Worm (Caenorhabditis elegans) whole organism, young adult: Measurements from ENCODE around the gene R03G8.3.

Source experiments
- F52B5.7 ChIP-seq: sonication (generic microtip); optimal IDR thresholded peaks from 2 replicates; lab custom pipeline; 2016; ENCODE audit warnings: mild to moderate bottlenecking, missing genetic modification characterization, missing compliant biosample characterization
- ama-1 ChIP-seq, 3 experiments: fragments of 150-350 bp in 1 of 3; sonication (generic microtip) in 2 of 3; optimal IDR thresholded peaks; 2 replicates each; lab custom pipeline; 2014 to 2018; ENCODE audit warnings: missing biosample characterization in 2 of 3, missing genetic modification characterization in 2 of 3, missing genetic modification reagents in 2 of 3
- egl-18 ChIP-seq: fragments of 200-800 bp; sonication (Bioruptor generic); IDR thresholded peaks from 2 replicates; pipeline ENCODE4 v1.3.6; 2022; ENCODE audit warnings: missing genetic modification reagents, missing genetic modification characterization, missing compliant biosample characterization
- egl-44 ChIP-seq: fragments of 200-800 bp; sonication (Bioruptor generic); IDR thresholded peaks from 2 replicates; pipeline ENCODE4 v1.3.6; 2022; ENCODE audit warnings: missing genetic modification reagents, missing genetic modification characterization, missing compliant biosample characterization
- hlh-26 ChIP-seq: fragments of 200-800 bp; sonication (Bioruptor generic); conservative IDR thresholded peaks from 2 replicates; pipeline ENCODE4 v1.3.6; 2022; ENCODE audit warnings: missing genetic modification reagents, missing genetic modification characterization, missing compliant biosample characterization
- lsy-27 ChIP-seq: sonication (generic microtip); optimal IDR thresholded peaks from 2 replicates; lab custom pipeline; 2017; ENCODE audit warnings: missing genetic modification characterization, mild to moderate bottlenecking, missing compliant biosample characterization, antibody characterized with exemption, missing genotype, borderline replicate concordance; ENCODE audit not compliant: insufficient read depth
- unc-62 ChIP-seq: fragments of 150-350 bp; optimal IDR thresholded peaks from 2 replicates; lab custom pipeline; 2014; ENCODE audit warnings: missing biosample characterization, missing genetic modification reagents, missing genetic modification characterization

- TF ChIP-seq F52B5.7 (tag; lab: Kevin White, UChicago) (no peak), lsy-27 (tag; lab: Kevin White, UChicago) (no peak), ama-1 (optimal IDR thresholded peaks at IDR 0.05; lab: Kevin White, UChicago) (no peak), ama-1 (GFP tag; optimal IDR thresholded peaks at IDR 0.05; lab: Kevin White, UChicago) (no peak), egl-18 (GFP tag; lab: Robert Waterston, UW) (no peak), egl-44 (GFP tag; lab: Robert Waterston, UW) (no peak), hlh-26 (GFP tag; lab: Robert Waterston, UW) (no peak), unc-62 (no peak)
Measured at ce11 chrX:13090665-13091064, at the start of gene R03G8.3.
